In genomic region chr3R:12080370-12080968, dm6 we compare ENCODE assay signal across 4 fruit fly cellular contexts.
A peak's percentile ranks its signal among the peaks of the same experiment; 100 is the strongest.
TF ChIP-seq lines count a peak whose summit lies in the region.

No protein-coding gene starts in this region.

- TF ChIP-seq CTCF in whole organism, embryonic (GFP tag; optimal IDR thresholded peaks at IDR 0.05; lab: Kevin White, UChicago) = no peak

TF ChIP-seq in whole organism, embryonic, 481 proteins besides CTCF, POLR2A, EP300 and RAD21 (continues in another document):
- TF ChIP-seq CG3281 (GFP tag; optimal IDR thresholded peaks at IDR 0.05; lab: Kevin White, UChicago) (peak; percentile 2), CG7786 (GFP tag; optimal IDR thresholded peaks at IDR 0.05; lab: Kevin White, UChicago) (no peak), CG2678 (tag; optimal IDR thresholded peaks at IDR 0.05; lab: Kevin White, UChicago) (peak; percentile 28), CG11504 (tag; optimal IDR thresholded peaks at IDR 0.05; lab: Kevin White, UChicago) (peak; percentile 63), CG3163 (GFP tag; optimal IDR thresholded peaks at IDR 0.05; lab: Kevin White, UChicago) (peak; percentile 76), grau (tag; optimal IDR thresholded peaks at IDR 0.05; lab: Kevin White, UChicago) (peak; percentile 5), row (GFP tag; IDR thresholded peaks at IDR 0.05; lab: Robert Waterston, UW) (0 out of 3 replicates have a peak, but pooled peaks have one; percentile 18), D19A (tag; optimal IDR thresholded peaks at IDR 0.05; lab: Kevin White, UChicago) (peak; percentile 83), CG17359 (tag; optimal IDR thresholded peaks at IDR 0.05; lab: Kevin White, UChicago) (peak; percentile 1), CG18599 (GFP tag; optimal IDR thresholded peaks at IDR 0.05; lab: Kevin White, UChicago) (peak; percentile 22), Hr51 (GFP tag; optimal IDR thresholded peaks at IDR 0.05; lab: Kevin White, UChicago) (peak in 1 of 2 experiments; percentile 37), dmrt99B (tag; optimal IDR thresholded peaks at IDR 0.05; lab: Kevin White, UChicago) (no peak), Oli (tag; optimal IDR thresholded peaks at IDR 0.05; lab: Kevin White, UChicago) (peak; percentile 18), Abd-B (GFP tag; optimal IDR thresholded peaks at IDR 0.05; lab: Kevin White, UChicago) (peak; percentile 7), CG7839 (tag; optimal IDR thresholded peaks at IDR 0.05; lab: Kevin White, UChicago) (peak; percentile 33), CG10565 (GFP tag; optimal IDR thresholded peaks at IDR 0.05; lab: Kevin White, UChicago) (no peak), Sox102F (GFP tag; optimal IDR thresholded peaks at IDR 0.05; lab: Kevin White, UChicago) (peak; percentile 20), Med (GFP tag; lab: Kevin White, UChicago) (peak; percentile 32), CG2120 (GFP tag; optimal IDR thresholded peaks at IDR 0.05; lab: Kevin White, UChicago) (no peak), Ets65A (GFP tag; lab: Kevin White, UChicago) (no peak), chinmo (GFP tag; IDR thresholded peaks at IDR 0.05; lab: Robert Waterston, UW; ENCODE audit: partially characterized antibody) (0 out of 4 replicates have a peak, but pooled peaks have one; percentile 21), CG31441 (GFP tag; IDR thresholded peaks at IDR 0.05; lab: Robert Waterston, UW) (0 out of 2 replicates have a peak, but pooled peaks have one; percentile 28)

TF ChIP-seq in whole organism, prepupa, 60 proteins besides CTCF, POLR2A, EP300 and RAD21:
- TF ChIP-seq svp (GFP tag; lab: Kevin White, UChicago) (peak; percentile 63), salr (GFP tag; optimal IDR thresholded peaks at IDR 0.05; lab: Kevin White, UChicago) (no peak), topi (GFP tag; optimal IDR thresholded peaks at IDR 0.05; lab: Kevin White, UChicago) (no peak), OdsH (GFP tag; optimal IDR thresholded peaks at IDR 0.05; lab: Kevin White, UChicago) (no peak), CG6163 (GFP tag; IDR thresholded peaks at IDR 0.05; lab: Robert Waterston, UW) (peak; percentile 12; the same call in 1 of the 3 replicates), pdm3 (GFP tag; optimal IDR thresholded peaks at IDR 0.05; lab: Kevin White, UChicago) (no peak), Eip78C (GFP tag; lab: Kevin White, UChicago) (peak; percentile 36), fkh (GFP tag; optimal IDR thresholded peaks at IDR 0.05; lab: Kevin White, UChicago) (no peak), vri (GFP tag; optimal IDR thresholded peaks at IDR 0.05; lab: Kevin White, UChicago) (no peak)

TF ChIP-seq in whole organism, pupa, 21 proteins besides CTCF, POLR2A, EP300 and RAD21:
- TF ChIP-seq CG10348 (GFP tag; IDR thresholded peaks at IDR 0.05; lab: Robert Waterston, UW) = no peak
- peak; percentile 46 for TF ChIP-seq CG8159 (tag; optimal IDR thresholded peaks at IDR 0.05; lab: Kevin White, UChicago)
- no peak for TF ChIP-seq Ets98B (GFP tag; IDR thresholded peaks at IDR 0.05; lab: Robert Waterston, UW)

TF ChIP-seq in whole organism, wandering third instar larva, 38 proteins besides CTCF, POLR2A, EP300 and RAD21:
- peak; percentile 3 for TF ChIP-seq Dif (GFP tag; optimal IDR thresholded peaks at IDR 0.05; lab: Kevin White, UChicago; ENCODE audit: partially characterized antibody)
- TF ChIP-seq woc (GFP tag; optimal IDR thresholded peaks at IDR 0.05; lab: Kevin White, UChicago) = no peak

Comparison
In these comparisons a context has a peak if more than half of its experiments do, and no peak if none do; other contexts are left out.
1. Of the 7 proteins assayed by ChIP-seq in both whole organism, embryonic and whole organism, prepupa: peak only in whole organism, embryonic: Sox102F; only in whole organism, prepupa: none; in both: none; in neither: 6.